Worm (Caenorhabditis elegans): Measurements from ENCODE around the gene Y37E11B.1.
A peak's percentile ranks its signal among the peaks of the same experiment; 100 is the strongest.

The Y37E11B.1 gene

DNA sequence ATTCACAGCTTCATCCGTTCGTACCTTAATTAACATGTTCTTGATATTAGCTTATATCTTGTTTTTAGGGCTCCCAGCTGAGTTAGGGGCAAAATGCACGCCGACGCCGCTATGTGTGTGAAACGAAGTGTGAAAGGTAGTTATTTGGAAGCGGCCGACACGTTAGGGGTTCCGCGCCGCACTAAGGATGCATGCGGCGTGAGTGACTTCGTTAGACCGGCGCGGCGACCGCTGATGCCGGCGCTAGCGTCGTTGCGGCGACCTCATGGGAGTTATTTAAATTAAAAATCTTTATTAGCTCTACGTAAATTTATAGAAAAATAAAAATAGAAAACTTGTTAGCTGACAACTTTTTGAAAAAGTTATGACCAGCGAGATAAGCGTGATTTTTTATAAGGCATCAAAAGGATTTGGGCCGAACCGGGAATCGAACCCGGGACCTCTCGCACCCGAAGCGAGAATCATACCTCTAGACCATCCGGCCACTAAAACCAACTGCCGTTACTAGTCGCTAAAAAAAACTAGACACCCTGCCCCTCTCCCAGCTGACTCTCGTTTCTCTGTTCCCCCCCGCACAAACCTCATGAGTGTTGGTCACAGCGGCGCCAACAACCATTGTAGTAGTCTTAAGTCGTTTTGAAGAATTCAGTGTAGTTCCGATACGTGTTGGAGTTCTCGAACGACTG lies 27.5 kb upstream of the Y37E11B.1 start (continued):
- TF ChIP-seq snpc-4 (tag; optimal IDR thresholded peaks at IDR 0.05) (no peak), D1046.2 (GFP tag; IDR thresholded peaks at IDR 0.05) (peak; percentile 63; the same call in 1 of the 2 replicates), F37D6.2 (tag; optimal IDR thresholded peaks at IDR 0.05) (no peak), daf-12 (tag; optimal IDR thresholded peaks at IDR 0.05) (no peak), ama-1 (optimal IDR thresholded peaks at IDR 0.05) (no peak), mep-1 (tag; optimal IDR thresholded peaks at IDR 0.05) (no peak), snpc-1.2 (GFP tag; IDR thresholded peaks at IDR 0.05) (peak; percentile 78; the same call in 1 of the 2 replicates), tra-1 (GFP tag; IDR thresholded peaks at IDR 0.05) (peak; percentile 55), daf-8 (GFP tag; IDR thresholded peaks at IDR 0.05) (no peak), hlh-11 (tag; optimal IDR thresholded peaks at IDR 0.05) (peak; percentile 72)

ce11 chrIV:3552933-3553332 lies 26.5 kb upstream of the Y37E11B.1 start:
- peak in 1 of 2 experiments; percentile 90 for TF ChIP-seq unc-62 (GFP tag; optimal IDR thresholded peaks at IDR 0.05 in 1 of 2)
- TF ChIP-seq unc-62 (tag; optimal IDR thresholded peaks at IDR 0.05), result no peak
- no peak for TF ChIP-seq ceh-20 (GFP tag; IDR thresholded peaks at IDR 0.05)

DNA sequence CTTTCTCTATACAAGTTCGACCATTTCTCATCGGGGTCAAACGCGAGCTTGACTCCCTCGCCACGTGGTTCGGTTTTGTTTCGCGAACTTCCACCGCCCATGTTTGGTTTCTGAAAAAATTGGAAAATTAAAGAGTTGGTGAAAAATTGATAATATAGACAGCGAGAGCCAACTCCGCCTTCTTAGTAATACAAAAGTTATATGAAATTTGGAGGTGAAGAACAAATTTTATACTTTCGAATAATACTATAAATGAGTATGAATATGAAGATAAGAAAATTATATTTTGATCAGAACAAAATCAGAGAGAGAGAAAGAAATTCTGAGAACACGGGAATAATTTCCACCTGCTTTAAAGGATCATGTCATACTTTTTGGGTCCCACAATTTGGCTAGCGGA lies 22.1 kb upstream of the Y37E11B.1 start, which contains the start of gene osm-9:
Gene osm-9, minus strand, starts transcription at position 101 of the 400 bp plus-strand sequence.
- TF ChIP-seq zag-1 (tag; optimal IDR thresholded peaks at IDR 0.05) (no peak), daf-8 (GFP tag; IDR thresholded peaks at IDR 0.05) (no peak), snpc-1.2 (GFP tag; IDR thresholded peaks at IDR 0.05) (no peak), ceh-44 (GFP tag; IDR thresholded peaks at IDR 0.05) (no peak), F26F4.8 (GFP tag; conservative IDR thresholded peaks at IDR 0.05) (no peak), hlh-30 (tag; optimal IDR thresholded peaks at IDR 0.05; ENCODE audit: insufficient read depth) (no peak), hlh-11 (tag; optimal IDR thresholded peaks at IDR 0.05) (no peak), mxl-2 (GFP tag; conservative IDR thresholded peaks at IDR 0.05) (no peak), nhr-77 (tag; optimal IDR thresholded peaks at IDR 0.05) (no peak), pqm-1 (tag; optimal IDR thresholded peaks at IDR 0.05) (no peak), daf-16 (GFP tag; optimal IDR thresholded peaks at IDR 0.05) (no peak), daf-16 (tag; optimal IDR thresholded peaks at IDR 0.05) (no peak), aly-2 (tag; optimal IDR thresholded peaks at IDR 0.05) (no peak), ceh-82 (tag; optimal IDR thresholded peaks at IDR 0.05) (no peak), ces-1 (GFP tag; optimal IDR thresholded peaks at IDR 0.05) (no peak), nhr-76 (tag; optimal IDR thresholded peaks at IDR 0.05) (no peak), Y5F2A.4 (GFP tag; optimal IDR thresholded peaks at IDR 0.05) (no peak)

ce11 chrIV:3559201-3559600 lies 20.2 kb upstream of the Y37E11B.1 start:
- TF ChIP-seq aha-1 (tag) (peak; percentile 93), daf-8 (GFP tag; IDR thresholded peaks at IDR 0.05) (no peak)

ce11 chrIV:3564901-3565300 lies 14.5 kb upstream of the Y37E11B.1 start, which contains the start of gene sre-5:
TSS of gene sre-5 (plus strand) at chrIV:3565201.
- TF ChIP-seq tra-1 (GFP tag; IDR thresholded peaks at IDR 0.05) (no peak), aha-1 (tag) (peak; percentile 12)

DNA sequence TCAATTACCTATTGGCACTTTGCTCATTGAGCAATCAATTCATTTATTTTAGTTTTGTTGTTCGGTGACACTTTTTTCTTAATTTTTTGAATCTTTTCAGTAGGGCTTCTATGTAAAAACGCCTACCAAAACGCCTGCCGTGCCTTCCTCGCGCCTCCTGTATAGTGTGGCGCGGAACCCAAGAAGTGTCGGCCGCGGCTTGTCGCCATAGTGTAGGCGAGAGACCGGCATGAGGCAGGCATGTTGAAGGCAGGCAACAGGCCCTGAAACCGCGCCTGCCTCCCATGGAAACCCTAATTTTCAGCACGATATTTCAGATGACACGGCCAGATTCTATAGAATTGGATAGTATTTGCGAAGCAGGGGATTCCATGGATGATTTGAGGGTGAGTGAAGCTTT lies 10.8 kb upstream of the Y37E11B.1 start, which contains the start of gene otpl-1:
Gene otpl-1, plus strand, starts transcription at position 372 of the 400 bp plus-strand sequence.
- TF ChIP-seq F26F4.8 (GFP tag; conservative IDR thresholded peaks at IDR 0.05) (no peak), set-16 (GFP tag; IDR thresholded peaks at IDR 0.05) (peak; percentile 47; the same call in 1 of the 2 replicates), php-3 (GFP tag; IDR thresholded peaks at IDR 0.05) (no peak)

DNA sequence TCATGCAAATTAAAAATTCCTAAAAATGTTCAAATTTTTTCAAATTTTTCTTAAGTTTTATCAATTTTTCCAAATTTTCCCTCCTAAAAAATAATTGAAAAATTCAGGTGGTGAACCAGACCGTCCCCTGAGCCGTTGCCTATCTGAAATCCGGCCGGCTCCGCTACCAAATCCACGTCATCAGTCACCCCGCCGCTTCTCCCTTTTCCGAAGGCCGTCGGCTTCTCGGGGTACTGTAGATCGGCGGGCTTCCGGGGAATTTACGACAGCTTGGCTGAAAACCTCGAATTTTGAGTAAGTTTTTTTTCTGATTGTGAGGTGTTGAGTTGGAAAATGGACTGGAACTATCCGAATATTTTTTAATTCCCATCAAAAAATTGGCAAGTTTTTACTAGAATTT lies 8.8 kb upstream of the Y37E11B.1 start:
- TF ChIP-seq set-16 (GFP tag; IDR thresholded peaks at IDR 0.05), result peak; percentile 69
- TF ChIP-seq D1046.2 (GFP tag; IDR thresholded peaks at IDR 0.05), result no peak
- TF ChIP-seq zip-2 (tag; optimal IDR thresholded peaks at IDR 0.05), result no peak
